ENCODE assay signal across 5 fruit fly cellular contexts in genomic region chrX:1944245-1945114, dm6.
A peak's percentile ranks its signal among the peaks of the same experiment; 100 is the strongest.
TF ChIP-seq lines count a peak whose summit lies in the region.

No protein-coding gene starts in this region.

- no peak for TF ChIP-seq CTCF in whole organism, embryonic (GFP tag; optimal IDR thresholded peaks at IDR 0.05; lab: Kevin White, UChicago)

TF ChIP-seq in whole organism, 6 proteins besides CTCF, POLR2A, EP300 and RAD21:
- TF ChIP-seq EcR (GFP tag; optimal IDR thresholded peaks at IDR 0.05; lab: Kevin White, UChicago), result peak; percentile 53 to 70
- TF ChIP-seq psq (optimal IDR thresholded peaks at IDR 0.05; lab: Kevin White, UChicago), result no peak
- TF ChIP-seq CG8478 (optimal IDR thresholded peaks at IDR 0.05; lab: Kevin White, UChicago), result no peak
- TF ChIP-seq usp (GFP tag; optimal IDR thresholded peaks at IDR 0.05; lab: Kevin White, UChicago), result no peak

TF ChIP-seq in whole organism, embryonic, 481 proteins besides CTCF, POLR2A, EP300 and RAD21 (continues in another document):
- peak; percentile 27 for TF ChIP-seq CG1602 (GFP tag; optimal IDR thresholded peaks at IDR 0.05; lab: Kevin White, UChicago)
- TF ChIP-seq Dll (GFP tag; IDR thresholded peaks at IDR 0.05; lab: Robert Waterston, UW; ENCODE audit: partially characterized antibody), result no peak
- peak; percentile 63 for TF ChIP-seq Sox102F (GFP tag; optimal IDR thresholded peaks at IDR 0.05; lab: Kevin White, UChicago)
- peak; percentile 76 for TF ChIP-seq Rfx (GFP tag; IDR thresholded peaks at IDR 0.05; lab: Robert Waterston, UW)
- no peak for TF ChIP-seq Eip74EF (GFP tag; optimal IDR thresholded peaks at IDR 0.05; lab: Kevin White, UChicago)
- TF ChIP-seq CG2875 (GFP tag; optimal IDR thresholded peaks at IDR 0.05; lab: Kevin White, UChicago), result peak; percentile 4
- TF ChIP-seq CG6654 (GFP tag; optimal IDR thresholded peaks at IDR 0.05; lab: Kevin White, UChicago), result no peak
- no peak for TF ChIP-seq CG7928 (GFP tag; optimal IDR thresholded peaks at IDR 0.05; lab: Kevin White, UChicago)
- TF ChIP-seq Hmr (GFP tag; optimal IDR thresholded peaks at IDR 0.05; lab: Kevin White, UChicago), result peak; percentile 18
- no peak for TF ChIP-seq tio (GFP tag; optimal IDR thresholded peaks at IDR 0.05; lab: Kevin White, UChicago)
- TF ChIP-seq oc (tag; optimal IDR thresholded peaks at IDR 0.05; lab: Kevin White, UChicago), result no peak
- TF ChIP-seq CG8924 (tag; optimal IDR thresholded peaks at IDR 0.05; lab: Kevin White, UChicago), result no peak
- no peak for TF ChIP-seq CG30403 (GFP tag; optimal IDR thresholded peaks at IDR 0.05; lab: Kevin White, UChicago)
- TF ChIP-seq mirr (GFP tag; optimal IDR thresholded peaks at IDR 0.05; lab: Kevin White, UChicago), result no peak
- no peak for TF ChIP-seq CG34376 (GFP tag; optimal IDR thresholded peaks at IDR 0.05; lab: Kevin White, UChicago)
- TF ChIP-seq Mad (GFP tag; optimal IDR thresholded peaks at IDR 0.05; lab: Kevin White, UChicago), result peak; percentile 66
- TF ChIP-seq fru (optimal IDR thresholded peaks at IDR 0.05; lab: Kevin White, UChicago), result no peak
- TF ChIP-seq CG2199 (GFP tag; IDR thresholded peaks at IDR 0.05; lab: Robert Waterston, UW), result no peak
- peak; percentile 5 to 14 for TF ChIP-seq chif (GFP tag; optimal IDR thresholded peaks at IDR 0.05; lab: Kevin White, UChicago)
- TF ChIP-seq Hr39 (optimal IDR thresholded peaks at IDR 0.05; lab: Kevin White, UChicago), result no peak
- no peak for TF ChIP-seq crp (GFP tag; optimal IDR thresholded peaks at IDR 0.05; lab: Kevin White, UChicago)
- TF ChIP-seq twi (tag; optimal IDR thresholded peaks at IDR 0.05; lab: Kevin White, UChicago), result peak; percentile 28

TF ChIP-seq in whole organism, prepupa, 60 proteins besides CTCF, POLR2A, EP300 and RAD21 (continues in another document):
- TF ChIP-seq svp (GFP tag; lab: Kevin White, UChicago), result peak; percentile 89
- TF ChIP-seq esn (GFP tag; optimal IDR thresholded peaks at IDR 0.05; lab: Kevin White, UChicago), result peak; percentile 82
- no peak for TF ChIP-seq vri (GFP tag; optimal IDR thresholded peaks at IDR 0.05; lab: Kevin White, UChicago)
- peak; percentile 62 for TF ChIP-seq Sox15 (GFP tag; optimal IDR thresholded peaks at IDR 0.05; lab: Kevin White, UChicago)
- no peak for TF ChIP-seq CG32006 (GFP tag; optimal IDR thresholded peaks at IDR 0.05; lab: Kevin White, UChicago)
- TF ChIP-seq Ets96B (tag; optimal IDR thresholded peaks at IDR 0.05; lab: Kevin White, UChicago), result peak; percentile 4
- peak; percentile 70 for TF ChIP-seq Eip78C (GFP tag; lab: Kevin White, UChicago)
- TF ChIP-seq CG16779 (tag; optimal IDR thresholded peaks at IDR 0.05; lab: Kevin White, UChicago), result no peak
- peak; percentile 51; the same call in 2 of the 3 replicates for TF ChIP-seq CG6163 (GFP tag; IDR thresholded peaks at IDR 0.05; lab: Robert Waterston, UW)
- TF ChIP-seq fd59A (GFP tag; optimal IDR thresholded peaks at IDR 0.05; lab: Kevin White, UChicago), result no peak
- peak; percentile 22 for TF ChIP-seq achi (GFP tag; optimal IDR thresholded peaks at IDR 0.05; lab: Kevin White, UChicago)
- no peak for TF ChIP-seq dsx (GFP tag; optimal IDR thresholded peaks at IDR 0.05; lab: Kevin White, UChicago; ENCODE audit: poor library complexity, severe bottlenecking)
- TF ChIP-seq dac (GFP tag; optimal IDR thresholded peaks at IDR 0.05; lab: Kevin White, UChicago), result no peak
- no peak for TF ChIP-seq spab (GFP tag; optimal IDR thresholded peaks at IDR 0.05; lab: Kevin White, UChicago)
- peak; percentile 4 for TF ChIP-seq CG8632 (GFP tag; optimal IDR thresholded peaks at IDR 0.05; lab: Kevin White, UChicago)
- peak; percentile 23 for TF ChIP-seq CG3919 (GFP tag; optimal IDR thresholded peaks at IDR 0.05; lab: Kevin White, UChicago)
- no peak; the same call in 1 of the 2 replicates for TF ChIP-seq Gug (GFP tag; IDR thresholded peaks at IDR 0.05; lab: Robert Waterston, UW)
- no peak for TF ChIP-seq net (GFP tag; optimal IDR thresholded peaks at IDR 0.05; lab: Kevin White, UChicago)
- peak; percentile 54 for TF ChIP-seq CG6792 (GFP tag; optimal IDR thresholded peaks at IDR 0.05; lab: Kevin White, UChicago)
- TF ChIP-seq CG9139 (GFP tag; optimal IDR thresholded peaks at IDR 0.05; lab: Kevin White, UChicago), result no peak
- no peak for TF ChIP-seq CG3032 (tag; optimal IDR thresholded peaks at IDR 0.05; lab: Kevin White, UChicago)
- peak; percentile 58 for TF ChIP-seq CG34406 (GFP tag; optimal IDR thresholded peaks at IDR 0.05; lab: Kevin White, UChicago)
- peak; percentile 38 for TF ChIP-seq CG8319 (GFP tag; optimal IDR thresholded peaks at IDR 0.05; lab: Kevin White, UChicago)

TF ChIP-seq in whole organism, pupa, 21 proteins besides CTCF, POLR2A, EP300 and RAD21:
- peak; percentile 58; the same call in 1 of the 3 replicates for TF ChIP-seq fd96Ca (GFP tag; IDR thresholded peaks at IDR 0.05; lab: Robert Waterston, UW)
- TF ChIP-seq CG15710 (tag; optimal IDR thresholded peaks at IDR 0.05; lab: Kevin White, UChicago), result peak; percentile 4
- TF ChIP-seq rn (GFP tag; IDR thresholded peaks at IDR 0.05; lab: Robert Waterston, UW), result no peak
- TF ChIP-seq gl (tag; optimal IDR thresholded peaks at IDR 0.05; lab: Kevin White, UChicago), result no peak
- peak; percentile 30 for TF ChIP-seq CG8159 (tag; optimal IDR thresholded peaks at IDR 0.05; lab: Kevin White, UChicago)
- TF ChIP-seq CG4496 (GFP tag; IDR thresholded peaks at IDR 0.05; lab: Robert Waterston, UW), result no peak
- no peak for TF ChIP-seq CG14655 (GFP tag; optimal IDR thresholded peaks at IDR 0.05; lab: Kevin White, UChicago)
- no peak for TF ChIP-seq CG34367 (tag; optimal IDR thresholded peaks at IDR 0.05; lab: Kevin White, UChicago)
- TF ChIP-seq CG32121 (GFP tag; IDR thresholded peaks at IDR 0.05; lab: Robert Waterston, UW), result no peak
- TF ChIP-seq Pif1A (GFP tag; optimal IDR thresholded peaks at IDR 0.05; lab: Kevin White, UChicago), result no peak
- peak; percentile 26 for TF ChIP-seq CG17806 (tag; optimal IDR thresholded peaks at IDR 0.05; lab: Kevin White, UChicago)
- TF ChIP-seq Ets98B (GFP tag; IDR thresholded peaks at IDR 0.05; lab: Robert Waterston, UW), result no peak
- no peak for TF ChIP-seq CG10348 (GFP tag; IDR thresholded peaks at IDR 0.05; lab: Robert Waterston, UW)
- TF ChIP-seq CG9948 (tag; optimal IDR thresholded peaks at IDR 0.05; lab: Kevin White, UChicago), result peak; percentile 5
- TF ChIP-seq Snoo (tag; optimal IDR thresholded peaks at IDR 0.05; lab: Kevin White, UChicago), result peak; percentile 65
- no peak for TF ChIP-seq Pif1B (GFP tag; optimal IDR thresholded peaks at IDR 0.05; lab: Kevin White, UChicago)
- no peak for TF ChIP-seq D1 (tag; optimal IDR thresholded peaks at IDR 0.05; lab: Kevin White, UChicago)
- peak; percentile 17 for TF ChIP-seq CG8301 (tag; optimal IDR thresholded peaks at IDR 0.05; lab: Kevin White, UChicago)
- TF ChIP-seq CG12605 (GFP tag; IDR thresholded peaks at IDR 0.05; lab: Robert Waterston, UW), result no peak
- no peak for TF ChIP-seq CG13204 (GFP tag; optimal IDR thresholded peaks at IDR 0.05; lab: Kevin White, UChicago)
- TF ChIP-seq EcR (GFP tag; optimal IDR thresholded peaks at IDR 0.05; lab: Kevin White, UChicago), result no peak

TF ChIP-seq in whole organism, wandering third instar larva, 38 proteins besides CTCF, POLR2A, EP300 and RAD21 (continues in another document):
- TF ChIP-seq GATAd (GFP tag; optimal IDR thresholded peaks at IDR 0.05; lab: Kevin White, UChicago), result no peak
- no peak for TF ChIP-seq Myc (optimal IDR thresholded peaks at IDR 0.05; lab: Kevin White, UChicago)
- no peak for TF ChIP-seq brk (GFP tag; optimal IDR thresholded peaks at IDR 0.05; lab: Kevin White, UChicago)
- no peak for TF ChIP-seq usp (GFP tag; optimal IDR thresholded peaks at IDR 0.05; lab: Kevin White, UChicago)
- TF ChIP-seq rgr (GFP tag; optimal IDR thresholded peaks at IDR 0.05; lab: Kevin White, UChicago), result peak; percentile 54
- TF ChIP-seq dmrt93B (GFP tag; optimal IDR thresholded peaks at IDR 0.05; lab: Kevin White, UChicago), result peak; percentile 67
- TF ChIP-seq tai (GFP tag; optimal IDR thresholded peaks at IDR 0.05; lab: Kevin White, UChicago), result peak; percentile 59
- TF ChIP-seq Mio (GFP tag; optimal IDR thresholded peaks at IDR 0.05; lab: Kevin White, UChicago), result no peak
- TF ChIP-seq br (GFP tag; optimal IDR thresholded peaks at IDR 0.05; lab: Kevin White, UChicago), result peak; percentile 68
- TF ChIP-seq sv (GFP tag; optimal IDR thresholded peaks at IDR 0.05; lab: Kevin White, UChicago), result no peak
- TF ChIP-seq lola (GFP tag; optimal IDR thresholded peaks at IDR 0.05; lab: Kevin White, UChicago), result no peak
- no peak for TF ChIP-seq Jra (GFP tag; optimal IDR thresholded peaks at IDR 0.05; lab: Kevin White, UChicago)
- peak; percentile 32 for TF ChIP-seq OdsH (GFP tag; optimal IDR thresholded peaks at IDR 0.05; lab: Kevin White, UChicago)
- TF ChIP-seq N (GFP tag; optimal IDR thresholded peaks at IDR 0.05; lab: Kevin White, UChicago), result no peak
- peak; percentile 24 for TF ChIP-seq CG9705 (GFP tag; optimal IDR thresholded peaks at IDR 0.05; lab: Kevin White, UChicago)
- no peak for TF ChIP-seq Hr78 (GFP tag; optimal IDR thresholded peaks at IDR 0.05; lab: Kevin White, UChicago)
- peak; percentile 38 for TF ChIP-seq CG32264 (GFP tag; optimal IDR thresholded peaks at IDR 0.05; lab: Kevin White, UChicago)
- no peak for TF ChIP-seq CrebA (GFP tag; optimal IDR thresholded peaks at IDR 0.05; lab: Kevin White, UChicago; ENCODE audit: borderline replicate concordance)
- peak; percentile 40 for TF ChIP-seq Hnf4 (GFP tag; optimal IDR thresholded peaks at IDR 0.05; lab: Kevin White, UChicago)
- TF ChIP-seq Vsx2 (GFP tag; optimal IDR thresholded peaks at IDR 0.05; lab: Kevin White, UChicago; ENCODE audit: partially characterized antibody), result no peak
- TF ChIP-seq psq (GFP tag; optimal IDR thresholded peaks at IDR 0.05; lab: Kevin White, UChicago), result peak; percentile 45
- TF ChIP-seq h (GFP tag; optimal IDR thresholded peaks at IDR 0.05; lab: Kevin White, UChicago), result peak; percentile 74
- TF ChIP-seq woc (GFP tag; optimal IDR thresholded peaks at IDR 0.05; lab: Kevin White, UChicago), result no peak
- TF ChIP-seq HLH106 (tag; optimal IDR thresholded peaks at IDR 0.05; lab: Kevin White, UChicago), result peak; percentile 79
- TF ChIP-seq Dif (GFP tag; optimal IDR thresholded peaks at IDR 0.05; lab: Kevin White, UChicago; ENCODE audit: partially characterized antibody), result no peak
- peak; percentile 19 for TF ChIP-seq sage (GFP tag; optimal IDR thresholded peaks at IDR 0.05; lab: Kevin White, UChicago)
- peak; percentile 75 for TF ChIP-seq ey (GFP tag; optimal IDR thresholded peaks at IDR 0.05; lab: Kevin White, UChicago)
- no peak for TF ChIP-seq Abd-B (GFP tag; optimal IDR thresholded peaks at IDR 0.05; lab: Kevin White, UChicago)
- TF ChIP-seq Rel (GFP tag; optimal IDR thresholded peaks at IDR 0.05; lab: Kevin White, UChicago), result no peak
- peak; percentile 37 for TF ChIP-seq Rel (tag; optimal IDR thresholded peaks at IDR 0.05; lab: Kevin White, UChicago)
- TF ChIP-seq Hr83 (GFP tag; optimal IDR thresholded peaks at IDR 0.05; lab: Kevin White, UChicago; ENCODE audit: poor library complexity, severe bottlenecking), result no peak
- TF ChIP-seq pan (optimal IDR thresholded peaks at IDR 0.05; lab: Kevin White, UChicago), result no peak
- TF ChIP-seq fru (GFP tag; optimal IDR thresholded peaks at IDR 0.05; lab: Kevin White, UChicago), result peak; percentile 66
